Worm (Caenorhabditis elegans): Measurements from ENCODE around the gene phf-14.

DNA sequence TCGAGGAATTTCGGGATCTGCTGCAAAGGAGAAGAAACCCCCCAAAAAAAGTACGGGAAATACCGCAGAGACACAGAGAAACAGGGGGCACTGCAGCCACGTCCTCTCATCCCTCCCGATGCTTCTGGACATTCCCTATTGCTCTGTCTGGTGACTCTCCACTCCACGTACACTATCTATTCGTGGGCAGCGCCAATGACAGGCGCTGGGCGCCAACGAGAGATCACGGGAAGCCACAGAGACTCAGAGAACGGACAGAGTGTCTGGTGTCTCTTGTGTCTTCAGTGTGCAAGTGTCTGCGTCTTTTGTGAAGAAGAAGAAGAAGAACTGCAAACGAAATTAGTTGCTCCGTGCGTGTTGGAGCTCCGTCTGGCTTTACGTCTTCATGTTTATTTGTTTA is 13.3 kb upstream of the phf-14 start:
- TF ChIP-seq ZK546.5 (tag; optimal IDR thresholded peaks at IDR 0.05) (no peak), dmd-4 (tag; optimal IDR thresholded peaks at IDR 0.05) (no peak), mbf-1 (tag; optimal IDR thresholded peaks at IDR 0.05) (no peak), skn-1 (tag; optimal IDR thresholded peaks at IDR 0.05) (no peak), mdl-1 (tag; optimal IDR thresholded peaks at IDR 0.05) (peak; percentile 34 to 74), unc-55 (GFP tag; optimal IDR thresholded peaks at IDR 0.05) (peak; percentile 87), fos-1 (tag; optimal IDR thresholded peaks at IDR 0.05) (peak; percentile 69), elt-3 (tag; optimal IDR thresholded peaks at IDR 0.05) (no peak), lin-39 (tag; optimal IDR thresholded peaks at IDR 0.05) (no peak), ztf-4 (tag; optimal IDR thresholded peaks at IDR 0.05) (no peak), snpc-4 (tag; optimal IDR thresholded peaks at IDR 0.05) (peak; percentile 76), egl-27 (tag; optimal IDR thresholded peaks at IDR 0.05) (peak; percentile 80)

Measured in whole organism, L2 larva.